Worm (Caenorhabditis elegans) whole organism, L2 larva: Measurements from ENCODE around the gene T28A11.16.

Experiments
- ZK546.5 ChIP-seq: sonication (generic microtip); optimal IDR thresholded peaks from 2 replicates; lab custom pipeline; 2017; ENCODE audit warnings: missing biosample characterization, missing genetic modification characterization
- aly-2 ChIP-seq: fragments of 150-350 bp; optimal IDR thresholded peaks from 2 replicates; lab custom pipeline; 2014; ENCODE audit warnings: missing biosample characterization, missing genetic modification characterization
- elt-1 ChIP-seq: fragments of 150-350 bp; optimal IDR thresholded peaks from 2 replicates; lab custom pipeline; 2014; ENCODE audit warnings: missing biosample characterization, missing genetic modification characterization
- lin-13 ChIP-seq: fragments of 150-350 bp; optimal IDR thresholded peaks from 2 replicates; lab custom pipeline; 2014; ENCODE audit warnings: missing biosample characterization, missing genetic modification reagents, missing genetic modification characterization
- mbf-1 ChIP-seq: sonication (generic microtip); optimal IDR thresholded peaks from 2 replicates; lab custom pipeline; 2017; ENCODE audit warnings: missing biosample characterization, missing genetic modification characterization
- mdl-1 ChIP-seq, 2 experiments: fragments of 150-350 bp in 1 of 2; sonication (generic microtip) in 1 of 2; optimal IDR thresholded peaks; 2 replicates each; lab custom pipeline; 2017; ENCODE audit warnings: missing biosample characterization in 2 of 2, missing genetic modification characterization in 2 of 2
- nhr-10 ChIP-seq: sonication (generic microtip); optimal IDR thresholded peaks from 2 replicates; lab custom pipeline; 2017; ENCODE audit warnings: missing biosample characterization, missing genetic modification characterization
- nhr-11 ChIP-seq: fragments of 150-350 bp; optimal IDR thresholded peaks from 2 replicates; lab custom pipeline; 2014; ENCODE audit warnings: missing biosample characterization, missing genetic modification characterization
- nhr-12 ChIP-seq: fragments of 150-350 bp; optimal IDR thresholded peaks from 2 replicates; lab custom pipeline; 2014; ENCODE audit warnings: missing biosample characterization, missing genetic modification characterization
- nhr-21 ChIP-seq: fragments of 150-350 bp; optimal IDR thresholded peaks from 2 replicates; lab custom pipeline; 2014; ENCODE audit warnings: missing biosample characterization, missing genetic modification characterization
- skn-1 ChIP-seq: sonication (generic microtip); optimal IDR thresholded peaks from 2 replicates; lab custom pipeline; 2017; ENCODE audit warnings: missing biosample characterization, missing genetic modification characterization
- ztf-11 ChIP-seq: sonication (generic microtip); optimal IDR thresholded peaks from 2 replicates; lab custom pipeline; 2017; ENCODE audit warnings: missing biosample characterization, missing genetic modification characterization

DNA sequence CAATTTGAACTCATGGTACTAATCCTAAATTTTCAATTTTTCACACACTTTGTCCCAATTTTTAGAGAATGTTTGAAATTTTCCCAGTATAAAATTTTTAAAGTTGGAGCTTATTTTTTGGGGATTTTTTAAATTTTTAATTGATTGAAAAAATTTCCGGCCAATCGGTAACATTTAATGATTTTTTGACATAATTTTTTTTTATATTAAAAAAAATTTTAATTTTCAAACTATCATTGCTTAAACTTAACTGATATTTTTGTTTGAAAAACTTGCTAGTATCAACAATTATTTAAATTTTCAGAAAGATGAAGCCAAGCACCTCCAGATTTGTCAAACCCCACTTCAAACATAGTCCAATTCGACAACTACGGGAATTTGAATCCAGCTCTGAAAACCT is 1.7 kb downstream of the T28A11.16 start, which contains the start of gene T28A11.22:
- TF ChIP-seq aly-2 (tag; lab: Kevin White, UChicago) (no peak), ztf-11 (tag; lab: Kevin White, UChicago) (no peak), nhr-10 (tag; lab: Kevin White, UChicago) (no peak), mdl-1 (tag; optimal IDR thresholded peaks at IDR 0.05; lab: Kevin White, UChicago) (no peak), mbf-1 (tag; lab: Kevin White, UChicago) (no peak), nhr-11 (tag; lab: Kevin White, UChicago) (no peak), nhr-21 (tag; lab: Kevin White, UChicago) (no peak), nhr-12 (tag; lab: Kevin White, UChicago) (no peak), skn-1 (no peak), ZK546.5 (tag; lab: Kevin White, UChicago) (no peak), lin-13 (GFP tag; lab: Kevin White, UChicago) (no peak), elt-1 (tag; lab: Kevin White, UChicago) (no peak)
